Worm (Caenorhabditis elegans): ENCODE data around the gene irld-7.

DNA sequence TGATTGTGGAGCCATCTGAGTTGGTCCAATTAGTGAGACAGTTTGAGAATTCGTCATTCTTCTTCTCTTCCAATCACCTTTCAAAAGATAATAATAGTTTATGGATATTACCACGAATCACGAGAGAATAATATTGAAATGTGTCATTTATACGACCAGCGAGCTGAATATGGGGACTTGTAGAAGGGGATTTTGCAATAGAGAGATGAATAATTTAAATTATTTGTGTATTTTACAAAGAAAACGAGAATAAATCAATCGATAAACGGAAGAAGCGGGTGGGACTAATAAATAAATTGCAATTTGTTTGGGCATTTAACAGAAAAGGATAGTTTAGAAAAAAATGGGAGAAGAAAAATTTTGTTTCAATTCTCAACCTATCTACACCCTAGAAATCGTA is 7.6 kb upstream of the irld-7 start, which contains the start of gene odr-8:
- no peak for TF ChIP-seq hlh-1 (tag; optimal IDR thresholded peaks at IDR 0.05)
- TF ChIP-seq ces-1 (GFP tag; optimal IDR thresholded peaks at IDR 0.05): no peak
- TF ChIP-seq ham-2 (GFP tag; optimal IDR thresholded peaks at IDR 0.05): no peak
